Fruit fly (Drosophila melanogaster) whole organism, embryonic: ENCODE results near the gene fmt.

Experiments
- Abd-B ChIP-seq: fragments of 200-800 bp; sonication (Bioruptor generic); optimal IDR thresholded peaks from 2 replicates; lab custom pipeline; 2018; ENCODE audit warnings: missing biosample characterization, mild to moderate bottlenecking, missing genetic modification characterization, moderate library complexity
- C15 ChIP-seq: fragments of 200-800 bp; sonication (Bioruptor generic); IDR thresholded peaks from 3 replicates; pipeline ENCODE4 v1.3.6; 2022; ENCODE audit warnings: missing biosample characterization, missing genetic modification characterization
- CG11560 ChIP-seq: fragments of 200-800 bp; sonication (Bioruptor generic); IDR thresholded peaks from 3 replicates; pipeline ENCODE4 v1.3.6; 2022; ENCODE audit warnings: missing biosample characterization, missing genetic modification characterization
- CG12659 ChIP-seq: fragments of 200-800 bp; sonication (Bioruptor generic); optimal IDR thresholded peaks from 3 replicates; lab custom pipeline; 2017; ENCODE audit warnings: mild to moderate bottlenecking, missing biosample characterization, missing genetic modification reagents, missing genetic modification characterization
- CG14050 ChIP-seq: fragments of 200-800 bp; sonication (Bioruptor generic); IDR thresholded peaks from 3 replicates; pipeline ENCODE4 v1.3.6; 2022; ENCODE audit warnings: missing biosample characterization, missing genetic modification characterization
- CG1529 ChIP-seq: fragments of 200-800 bp; sonication (Bioruptor generic); optimal IDR thresholded peaks from 3 replicates; lab custom pipeline; 2018; ENCODE audit warnings: missing biosample characterization, missing genetic modification characterization
- CG15601 ChIP-seq: fragments of 200-800 bp; sonication (Bioruptor generic); optimal IDR thresholded peaks from 3 replicates; lab custom pipeline; 2019; ENCODE audit warnings: missing biosample characterization, mild to moderate bottlenecking, missing genetic modification characterization, moderate library complexity
- CG15696 ChIP-seq: fragments of 200-800 bp; sonication (Bioruptor generic); optimal IDR thresholded peaks from 2 replicates; lab custom pipeline; 2019; ENCODE audit warnings: missing biosample characterization, mild to moderate bottlenecking, missing genetic modification characterization, moderate library complexity
- CG18262 ChIP-seq: fragments of 200-800 bp; optimal IDR thresholded peaks from 3 replicates; lab custom pipeline; 2019; ENCODE audit warnings: missing biosample characterization, mild to moderate bottlenecking, missing genetic modification characterization, moderate library complexity
- CG2712 ChIP-seq: fragments of 200-800 bp; optimal IDR thresholded peaks from 3 replicates; lab custom pipeline; 2019; ENCODE audit warnings: missing biosample characterization, mild to moderate bottlenecking, missing genetic modification characterization, moderate library complexity
- CG2875 ChIP-seq: fragments of 200-800 bp; sonication (Bioruptor generic); optimal IDR thresholded peaks from 2 replicates; lab custom pipeline; 2017; ENCODE audit warnings: missing biosample characterization, mild to moderate bottlenecking, missing genetic modification characterization, missing genetic modification reagents
- CG32532 ChIP-seq: fragments of 200-800 bp; sonication (Bioruptor generic); IDR thresholded peaks from 2 replicates; pipeline ENCODE4 v1.3.6; 2022; ENCODE audit warnings: missing biosample characterization, missing genetic modification characterization
- CG32767 ChIP-seq: fragments of 200-800 bp; sonication (Bioruptor generic); IDR thresholded peaks from 2 replicates; pipeline ENCODE4 v1.3.6; 2022; ENCODE audit warnings: missing biosample characterization, missing genetic modification characterization
- CG4328 ChIP-seq: fragments of 200-800 bp; sonication (Bioruptor generic); optimal IDR thresholded peaks from 3 replicates; lab custom pipeline; 2017; ENCODE audit warnings: missing biosample characterization, missing genetic modification reagents, missing genetic modification characterization
- CG4404 ChIP-seq: fragments of 200-800 bp; sonication (Bioruptor generic); IDR thresholded peaks from 2 replicates; pipeline ENCODE4 v1.3.6; 2022; ENCODE audit warnings: missing biosample characterization, missing genetic modification characterization
- CG6813 ChIP-seq: fragments of 200-800 bp; sonication (Bioruptor generic); optimal IDR thresholded peaks from 2 replicates; lab custom pipeline; 2017; ENCODE audit warnings: missing biosample characterization, missing genetic modification characterization, mild to moderate bottlenecking, moderate library complexity, missing genetic modification reagents
- CG8281 ChIP-seq: fragments of 200-800 bp; sonication (Bioruptor generic); optimal IDR thresholded peaks from 2 replicates; lab custom pipeline; 2018; ENCODE audit warnings: missing biosample characterization, mild to moderate bottlenecking, missing genetic modification characterization, moderate library complexity
- CG8290 ChIP-seq, 3 experiments: fragments of 200-800 bp; sonication (Bioruptor generic); optimal IDR thresholded peaks; 2 replicates each; lab custom pipeline; 2016 to 2019; ENCODE audit warnings: missing biosample characterization in 3 of 3, missing genetic modification characterization in 3 of 3, mild to moderate bottlenecking in 2 of 3, moderate library complexity in 1 of 3
- CG9817 ChIP-seq: fragments of 200-800 bp; sonication (Bioruptor generic); optimal IDR thresholded peaks from 2 replicates; lab custom pipeline; 2018; ENCODE audit warnings: missing biosample characterization, mild to moderate bottlenecking, missing genetic modification characterization, moderate library complexity
- Chrac-16 ChIP-seq: fragments of 200-800 bp; sonication (Bioruptor generic); optimal IDR thresholded peaks from 3 replicates; lab custom pipeline; 2016; ENCODE audit warnings: missing biosample characterization, missing genetic modification characterization
- CrebB ChIP-seq: fragments of 200-800 bp; sonication (Bioruptor generic); optimal IDR thresholded peaks from 3 replicates; lab custom pipeline; 2018; ENCODE audit warnings: missing biosample characterization, mild to moderate bottlenecking, missing genetic modification characterization
- Dbx ChIP-seq: fragments of 200-800 bp; sonication (Bioruptor generic); IDR thresholded peaks from 3 replicates; pipeline ENCODE4 v1.3.6; 2022; ENCODE audit warnings: missing biosample characterization, missing genetic modification characterization
- Dp ChIP-seq: fragments of 200-800 bp; sonication (Bioruptor generic); optimal IDR thresholded peaks from 2 replicates; lab custom pipeline; 2018; ENCODE audit warnings: missing biosample characterization, mild to moderate bottlenecking, missing genetic modification characterization, moderate library complexity
- Fer1 ChIP-seq: fragments of 200-800 bp; sonication (Bioruptor generic); optimal IDR thresholded peaks from 2 replicates; lab custom pipeline; 2017; ENCODE audit warnings: missing biosample characterization, mild to moderate bottlenecking, missing genetic modification characterization
- HHEX ChIP-seq: fragments of 200-800 bp; sonication (Bioruptor generic); optimal IDR thresholded peaks from 3 replicates; lab custom pipeline; 2017; ENCODE audit warnings: missing biosample characterization, mild to moderate bottlenecking, missing genetic modification characterization, missing genetic modification reagents
- HmgD ChIP-seq: fragments of 200-800 bp; sonication (Bioruptor generic); optimal IDR thresholded peaks from 3 replicates; lab custom pipeline; 2016; ENCODE audit warnings: missing biosample characterization, missing genetic modification characterization
- HmgZ ChIP-seq: fragments of 200-800 bp; sonication (Bioruptor generic); optimal IDR thresholded peaks from 2 replicates; lab custom pipeline; 2018; ENCODE audit warnings: missing biosample characterization, mild to moderate bottlenecking, missing genetic modification characterization
- Lpt ChIP-seq: fragments of >200 bp; optimal IDR thresholded peaks from 2 replicates; lab custom pipeline; 2018; ENCODE audit warnings: missing biosample characterization, missing genetic modification characterization
- NK7.1 ChIP-seq: fragments of 200-800 bp; sonication (Bioruptor generic); optimal IDR thresholded peaks from 3 replicates; lab custom pipeline; 2016; ENCODE audit warnings: missing biosample characterization, missing genetic modification characterization
- Usf ChIP-seq: fragments of 200-800 bp; sonication (Bioruptor generic); optimal IDR thresholded peaks from 2 replicates; lab custom pipeline; 2017; ENCODE audit warnings: missing genotype, missing biosample characterization, missing genetic modification characterization
- cato ChIP-seq: fragments of 200-800 bp; sonication (Bioruptor generic); optimal IDR thresholded peaks from 2 replicates; lab custom pipeline; 2016; ENCODE audit warnings: missing biosample characterization, missing genetic modification characterization, borderline replicate concordance
- chm ChIP-seq: fragments of 200-800 bp; sonication (Bioruptor generic); IDR thresholded peaks from 2 replicates; pipeline ENCODE4 v1.3.6; 2022; ENCODE audit warnings: missing biosample characterization, missing genetic modification characterization
- crp ChIP-seq, 2 experiments: fragments of 200-800 bp; sonication (Bioruptor generic); optimal IDR thresholded peaks; 2 replicates in 1 of 2; 3 replicates in 1 of 2; lab custom pipeline; 2017; ENCODE audit warnings: missing biosample characterization in 2 of 2, missing genetic modification characterization in 2 of 2, mild to moderate bottlenecking in 1 of 2, moderate library complexity in 1 of 2
- dan ChIP-seq: fragments of 200-800 bp; sonication (Bioruptor generic); IDR thresholded peaks from 2 replicates; pipeline ENCODE4 v1.3.6; 2022; ENCODE audit warnings: missing biosample characterization, missing genetic modification characterization
- dati ChIP-seq: fragments of 200-800 bp; sonication (Bioruptor generic); IDR thresholded peaks from 2 replicates; pipeline ENCODE4 v1.3.6; 2022; ENCODE audit warnings: missing biosample characterization, missing genetic modification characterization
- dpn ChIP-seq, 2 experiments: fragments of 200-800 bp; sonication (Bioruptor generic); optimal IDR thresholded peaks; 3 replicates each; lab custom pipeline; 2016; ENCODE audit warnings: missing biosample characterization in 2 of 2, missing genetic modification characterization in 2 of 2
- dysf ChIP-seq: fragments of 200-800 bp; sonication (Bioruptor generic); IDR thresholded peaks from 3 replicates; pipeline ENCODE4 v1.3.6; 2022; ENCODE audit warnings: missing biosample characterization, missing genetic modification characterization
- en ChIP-seq: fragments of 200-800 bp; sonication (Bioruptor generic); optimal IDR thresholded peaks from 2 replicates; lab custom pipeline; 2016; ENCODE audit warnings: missing biosample characterization, missing genetic modification characterization
- esg ChIP-seq: fragments of 200-800 bp; sonication (Bioruptor generic); conservative IDR thresholded peaks from 2 replicates; pipeline ENCODE4 v1.3.6; 2022; ENCODE audit warnings: missing biosample characterization, missing genetic modification characterization
- gcm ChIP-seq: fragments of 200-800 bp; sonication (Bioruptor generic); optimal IDR thresholded peaks from 2 replicates; lab custom pipeline; 2019; ENCODE audit warnings: missing biosample characterization, mild to moderate bottlenecking, missing genetic modification characterization, moderate library complexity
- gcm2 ChIP-seq: fragments of 200-800 bp; sonication (Bioruptor generic); optimal IDR thresholded peaks from 2 replicates; lab custom pipeline; 2016; ENCODE audit warnings: missing biosample characterization, missing genetic modification characterization
- insv ChIP-seq, 2 experiments: fragments of 200-800 bp; sonication (Bioruptor generic); optimal IDR thresholded peaks; 3 replicates each; lab custom pipeline; 2016 to 2018; ENCODE audit warnings: missing biosample characterization in 2 of 2, missing genetic modification characterization in 2 of 2
- knrl ChIP-seq: fragments of 200-800 bp; sonication (Bioruptor generic); IDR thresholded peaks from 3 replicates; pipeline ENCODE4 v1.3.6; 2022; ENCODE audit warnings: missing biosample characterization, missing genetic modification characterization; ENCODE audit not compliant: partially characterized antibody
- pnt ChIP-seq: fragments of 200-800 bp; sonication (Bioruptor generic); optimal IDR thresholded peaks from 3 replicates; lab custom pipeline; 2016; ENCODE audit warnings: missing biosample characterization, missing genetic modification characterization
- ro ChIP-seq: fragments of 200-800 bp; sonication (Bioruptor generic); IDR thresholded peaks from 2 replicates; pipeline ENCODE4 v1.3.6; 2022; ENCODE audit warnings: missing biosample characterization, missing genetic modification characterization
- sens ChIP-seq: fragments of 200-800 bp; sonication (Bioruptor generic); peaks from one replicate; lab custom pipeline; 2016; ENCODE audit warnings: missing biosample characterization, missing genetic modification characterization
- trem ChIP-seq: fragments of 200-800 bp; optimal IDR thresholded peaks from 3 replicates; lab custom pipeline; 2019; ENCODE audit warnings: missing biosample characterization, mild to moderate bottlenecking, missing genetic modification characterization, moderate library complexity
- vvl ChIP-seq: fragments of 200-800 bp; sonication (Bioruptor generic); IDR thresholded peaks from 2 replicates; pipeline ENCODE4 v1.3.6; 2022; ENCODE audit warnings: missing biosample characterization, missing genetic modification characterization
- zen2 ChIP-seq: fragments of 200-800 bp; sonication (Bioruptor generic); IDR thresholded peaks from 3 replicates; pipeline ENCODE4 v1.3.6; 2022; ENCODE audit warnings: missing biosample characterization, missing genetic modification characterization; ENCODE audit not compliant: partially characterized antibody
- zfh2 ChIP-seq: fragments of 200-800 bp; sonication (Bioruptor generic); optimal IDR thresholded peaks from 2 replicates; lab custom pipeline; 2016; ENCODE audit warnings: missing biosample characterization, missing genetic modification characterization

The fmt gene

DNA sequence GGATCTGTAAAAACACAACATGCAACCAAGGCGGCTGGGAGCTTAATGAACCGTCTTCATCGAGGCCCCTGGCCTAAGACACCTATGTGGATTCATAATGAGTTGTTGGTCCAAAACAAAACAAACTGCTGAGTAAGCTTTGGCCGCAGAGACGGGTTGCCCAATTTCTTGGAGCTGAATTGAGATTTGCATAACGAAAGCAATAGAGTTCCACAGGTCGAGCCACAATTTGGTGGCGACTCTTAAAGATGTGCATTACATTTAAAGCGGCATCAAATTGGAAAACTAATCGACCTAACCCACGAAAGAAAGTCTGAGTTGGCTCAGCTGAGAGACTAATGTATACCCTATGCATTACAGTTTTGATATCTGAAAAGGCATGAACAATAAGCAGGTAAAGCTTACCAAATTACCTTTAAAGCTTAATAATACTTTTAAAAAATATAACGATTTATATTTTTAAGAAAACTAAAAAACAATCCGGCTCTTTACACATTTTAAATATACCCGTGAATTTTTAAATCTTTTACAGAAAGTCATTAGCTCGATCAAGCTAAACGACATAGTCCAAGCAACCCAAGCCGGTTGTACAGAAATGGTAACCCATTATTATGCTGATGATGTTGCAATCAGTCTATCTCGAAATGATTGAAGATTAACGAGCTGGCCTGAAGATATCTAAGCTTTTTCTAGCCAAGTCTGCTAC, 16.2 kb downstream of the fmt start, which contains the start of gene CG13297 (continued):
- TF ChIP-seq CG2712 (tag; lab: Kevin White, UChicago): peak; percentile 78
- no peak for TF ChIP-seq knrl
- TF ChIP-seq trem (tag; lab: Kevin White, UChicago): peak; percentile 33
- no peak for TF ChIP-seq CG2875 (GFP tag; lab: Kevin White, UChicago)
- TF ChIP-seq CG8290 (GFP tag; optimal IDR thresholded peaks at IDR 0.05; lab: Kevin White, UChicago): no peak
- no peak for TF ChIP-seq CG8290 (tag; optimal IDR thresholded peaks at IDR 0.05; lab: Kevin White, UChicago)
- no peak for TF ChIP-seq dati (GFP tag; lab: Robert Waterston, UW)
- no peak for TF ChIP-seq dan (GFP tag; lab: Robert Waterston, UW)
- no peak for TF ChIP-seq Lpt (GFP tag; lab: Kevin White, UChicago)
- TF ChIP-seq dpn (GFP tag; optimal IDR thresholded peaks at IDR 0.05; lab: Kevin White, UChicago): peak in 1 of 2 experiments; percentile 10
- TF ChIP-seq insv (GFP tag; optimal IDR thresholded peaks at IDR 0.05; lab: Kevin White, UChicago): no peak
- TF ChIP-seq Abd-B (GFP tag; lab: Kevin White, UChicago): peak; percentile 53
- no peak for TF ChIP-seq CG14050 (GFP tag; lab: Robert Waterston, UW)
- no peak for TF ChIP-seq C15 (GFP tag; lab: Robert Waterston, UW)
- no peak for TF ChIP-seq CG1529 (GFP tag; lab: Kevin White, UChicago)
- no peak for TF ChIP-seq Usf (GFP tag; lab: Kevin White, UChicago)
- TF ChIP-seq HHEX (GFP tag; lab: Kevin White, UChicago): no peak
- peak; percentile 66 for TF ChIP-seq vvl
- no peak for TF ChIP-seq CG4404 (GFP tag; lab: Robert Waterston, UW)
- peak; percentile 27 for TF ChIP-seq CG12659 (GFP tag; lab: Kevin White, UChicago)
- no peak for TF ChIP-seq CG15601 (tag; lab: Kevin White, UChicago)
- TF ChIP-seq NK7.1 (GFP tag; lab: Kevin White, UChicago): no peak
- TF ChIP-seq en: no peak
- TF ChIP-seq HmgZ (tag; lab: Kevin White, UChicago): no peak
- TF ChIP-seq crp (GFP tag; optimal IDR thresholded peaks at IDR 0.05; lab: Kevin White, UChicago): no peak
- peak; percentile 73 for TF ChIP-seq CG18262 (tag; lab: Kevin White, UChicago)
- TF ChIP-seq Dp (GFP tag; lab: Kevin White, UChicago): no peak
- peak; percentile 38 for TF ChIP-seq CG9817 (tag; lab: Kevin White, UChicago)
- TF ChIP-seq CrebB: no peak
- TF ChIP-seq CG11560: no peak
- TF ChIP-seq CG4328 (GFP tag; lab: Kevin White, UChicago): no peak
- no peak for TF ChIP-seq zfh2
- TF ChIP-seq CG32532 (GFP tag; lab: Robert Waterston, UW): no peak
- no peak for TF ChIP-seq pnt (GFP tag; lab: Kevin White, UChicago)
- no peak for TF ChIP-seq ro
- TF ChIP-seq esg (GFP tag; lab: Robert Waterston, UW): peak; percentile 61
- no peak for TF ChIP-seq HmgD (GFP tag; lab: Kevin White, UChicago)
- TF ChIP-seq Dbx (GFP tag; lab: Robert Waterston, UW): no peak
- peak; percentile 76 for TF ChIP-seq sens
- peak; percentile 1 for TF ChIP-seq cato (GFP tag; lab: Kevin White, UChicago)
- TF ChIP-seq Chrac-16: no peak
- no peak for TF ChIP-seq zen2 (GFP tag; lab: Robert Waterston, UW)
- TF ChIP-seq gcm2 (GFP tag; lab: Kevin White, UChicago): no peak
- TF ChIP-seq chm (GFP tag; lab: Robert Waterston, UW): no peak
- TF ChIP-seq CG32767 (GFP tag; lab: Robert Waterston, UW): peak; percentile 69; the same call in 1 of the 2 replicates
- TF ChIP-seq CG15696: no peak
- peak; percentile 32 for TF ChIP-seq gcm (GFP tag; lab: Kevin White, UChicago)
- TF ChIP-seq CG8281 (tag; lab: Kevin White, UChicago): peak; percentile 27
- peak; percentile 17 for TF ChIP-seq CG6813 (GFP tag; lab: Kevin White, UChicago)
- peak; percentile 38 for TF ChIP-seq Fer1 (GFP tag; lab: Kevin White, UChicago)
- peak; percentile 57; the same call in 2 of the 3 replicates for TF ChIP-seq dysf (GFP tag; lab: Robert Waterston, UW)
